Fruit fly (Drosophila melanogaster): ENCODE data around the gene CG14562.

CG14562 gene

DNA sequence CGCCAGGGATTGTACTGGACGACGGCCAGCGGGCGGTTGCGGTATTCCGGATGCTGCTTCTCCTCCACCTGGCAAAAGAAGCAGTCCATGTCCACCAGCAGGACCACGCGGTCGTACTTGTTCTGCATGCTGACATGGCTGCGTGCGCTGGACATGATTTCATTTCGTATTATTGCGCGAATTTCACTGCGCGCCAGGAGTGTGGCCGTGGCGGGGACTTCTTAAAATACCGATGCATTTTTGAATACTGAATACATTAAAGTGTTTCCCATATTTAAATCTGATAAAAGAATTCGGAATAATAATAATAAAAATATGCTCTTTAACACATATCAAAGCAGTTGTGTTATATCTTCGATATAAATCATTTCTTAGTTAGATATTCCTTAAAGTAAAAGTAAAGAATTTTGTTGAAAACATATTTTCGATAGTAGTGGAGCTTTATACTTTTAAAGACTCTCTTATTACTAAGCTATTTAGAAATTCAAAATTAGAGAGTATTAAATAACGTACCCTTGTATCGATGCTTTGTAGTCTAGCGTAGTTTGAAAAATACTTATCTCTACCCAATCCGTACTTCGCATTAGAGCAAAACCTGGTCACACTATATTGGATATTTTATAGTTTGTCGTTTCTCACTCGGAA, at the start of gene CG14562, which contains the start of gene PolH:
TSS of gene CG14562 (plus strand) at position 607 of the 645 bp plus-strand sequence.
TSS of gene PolH (minus strand) at position 198 of the 645 bp plus-strand sequence.
- TF ChIP-seq esg (GFP tag; conservative IDR thresholded peaks at IDR 0.05) (no peak), CG2116 (GFP tag; optimal IDR thresholded peaks at IDR 0.05) (peak; percentile 24), CG14710 (tag; optimal IDR thresholded peaks at IDR 0.05) (peak; percentile 74), Dp (GFP tag; optimal IDR thresholded peaks at IDR 0.05) (peak; percentile 72), row (GFP tag; IDR thresholded peaks at IDR 0.05) (peak; percentile 60), phol (tag; optimal IDR thresholded peaks at IDR 0.05) (peak; percentile 36), Abd-B (GFP tag; optimal IDR thresholded peaks at IDR 0.05) (peak; percentile 19), Opbp (GFP tag; IDR thresholded peaks at IDR 0.05; ENCODE audit: partially characterized antibody) (0 out of 3 replicates have a peak, but pooled peaks have one; percentile 23), PHDP (tag; optimal IDR thresholded peaks at IDR 0.05) (no peak), CG15479 (GFP tag; optimal IDR thresholded peaks at IDR 0.05) (peak; percentile 40), CG9797 (GFP tag; optimal IDR thresholded peaks at IDR 0.05) (peak; percentile 74), pzg (GFP tag; optimal IDR thresholded peaks at IDR 0.05) (peak; percentile 23), trem (tag; optimal IDR thresholded peaks at IDR 0.05) (peak; percentile 41), CG9437 (GFP tag; optimal IDR thresholded peaks at IDR 0.05) (peak; percentile 21), CG2712 (tag; optimal IDR thresholded peaks at IDR 0.05) (peak; percentile 10), emc (GFP tag; optimal IDR thresholded peaks at IDR 0.05) (no peak), CG12659 (GFP tag; optimal IDR thresholded peaks at IDR 0.05) (peak; percentile 54), MESR4 (GFP tag; optimal IDR thresholded peaks at IDR 0.05) (peak; percentile 11), CG6175 (GFP tag; IDR thresholded peaks at IDR 0.05) (no peak), nmo (GFP tag; optimal IDR thresholded peaks at IDR 0.05) (peak; percentile 38), MBD-R2 (GFP tag; IDR thresholded peaks at IDR 0.05) (peak; percentile 29), Lhr (GFP tag; optimal IDR thresholded peaks at IDR 0.05) (peak; percentile 10), ap (GFP tag; IDR thresholded peaks at IDR 0.05) (no peak), E2f2 (GFP tag; IDR thresholded peaks at IDR 0.05) (peak; percentile 75), maf-S (GFP tag; optimal IDR thresholded peaks at IDR 0.05) (no peak), CG15514 (GFP tag; optimal IDR thresholded peaks at IDR 0.05) (peak; percentile 3), stwl (tag; optimal IDR thresholded peaks at IDR 0.05) (peak; percentile 30), CoRest (tag; optimal IDR thresholded peaks at IDR 0.05) (peak; percentile 46), CG30020 (tag; optimal IDR thresholded peaks at IDR 0.05) (peak; percentile 39), Nf-YB (GFP tag; optimal IDR thresholded peaks at IDR 0.05) (peak; percentile 38), BEAF-32 (GFP tag; optimal IDR thresholded peaks at IDR 0.05) (peak; percentile 37), CG7963 (GFP tag; IDR thresholded peaks at IDR 0.05; ENCODE audit: partially characterized antibody) (no peak), gfzf (GFP tag; optimal IDR thresholded peaks at IDR 0.05) (peak; percentile 75), ro (GFP tag; IDR thresholded peaks at IDR 0.05) (no peak)

DNA sequence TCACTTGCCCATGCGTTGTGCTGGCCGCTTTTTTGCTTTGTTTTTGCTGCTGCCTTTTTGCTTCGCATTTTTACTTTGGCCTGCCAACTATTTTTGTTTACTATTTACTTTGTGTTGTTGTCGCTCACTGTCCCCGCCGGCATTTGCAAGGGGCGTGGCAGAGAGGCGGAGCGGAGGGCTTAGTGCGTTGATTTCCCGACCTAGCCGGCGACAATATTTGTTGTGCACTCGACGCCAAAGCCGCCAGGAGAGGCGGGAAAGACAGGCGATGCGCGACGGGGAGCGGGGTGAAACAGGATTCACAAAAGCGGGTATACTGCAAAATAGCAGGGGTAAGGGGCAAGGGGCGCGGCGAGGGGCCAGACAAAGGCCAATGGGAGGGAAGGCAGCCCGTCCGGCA, 49.3 kb upstream of the CG14562 start:
- TF ChIP-seq Side (GFP tag; optimal IDR thresholded peaks at IDR 0.05): no peak
- TF ChIP-seq zen2 (GFP tag; IDR thresholded peaks at IDR 0.05; ENCODE audit: partially characterized antibody): 0 out of 3 replicates have a peak, but pooled peaks have one; percentile 23
- TF ChIP-seq crol (GFP tag; IDR thresholded peaks at IDR 0.05): peak; percentile 66
- TF ChIP-seq br (optimal IDR thresholded peaks at IDR 0.05): no peak
- TF ChIP-seq nom (GFP tag; optimal IDR thresholded peaks at IDR 0.05): peak; percentile 68
- peak; percentile 40; the same call in 1 of the 2 replicates for TF ChIP-seq Drgx (GFP tag; IDR thresholded peaks at IDR 0.05)
- no peak for TF ChIP-seq CG7556 (GFP tag; optimal IDR thresholded peaks at IDR 0.05)
- TF ChIP-seq CG2678 (tag; optimal IDR thresholded peaks at IDR 0.05): no peak
- peak in 1 of 2 experiments; percentile 53 for TF ChIP-seq bsh (GFP tag; optimal IDR thresholded peaks at IDR 0.05)
- 0 out of 3 replicates have a peak, but pooled peaks have one; percentile 21 for TF ChIP-seq CG2889 (GFP tag; IDR thresholded peaks at IDR 0.05)
- TF ChIP-seq CG34422 (GFP tag; IDR thresholded peaks at IDR 0.05): no peak

Measured in whole organism, embryonic.